Worm (Caenorhabditis elegans) whole organism, mixed stage, embryonic: ENCODE results near the gene lgmn-1.

Source experiments
- M03D4.4 ChIP-seq: sonication (generic microtip); optimal IDR thresholded peaks from 2 replicates; lab custom pipeline; 2017; ENCODE audit warnings: mild to moderate bottlenecking, missing genetic modification characterization, missing compliant biosample characterization
- bed-3 ChIP-seq: fragments of 200-800 bp; sonication (Bioruptor generic); optimal IDR thresholded peaks from 3 replicates; lab custom pipeline; 2018; ENCODE audit warnings: mild to moderate bottlenecking, missing genetic modification characterization, moderate library complexity, missing compliant biosample characterization
- blmp-1 ChIP-seq: fragments of 150-350 bp; optimal IDR thresholded peaks from 2 replicates; lab custom pipeline; 2014; ENCODE audit warnings: missing biosample characterization, missing genetic modification characterization
- ceh-39 ChIP-seq: fragments of 150-350 bp; optimal IDR thresholded peaks from 2 replicates; lab custom pipeline; 2014; ENCODE audit warnings: missing biosample characterization, missing genetic modification characterization
- ceh-43 ChIP-seq: fragments of 200-800 bp; sonication (Bioruptor generic); optimal IDR thresholded peaks from 2 replicates; lab custom pipeline; 2018; ENCODE audit warnings: mild to moderate bottlenecking, missing genetic modification characterization, moderate library complexity, missing compliant biosample characterization
- ceh-83 ChIP-seq: fragments of 200-800 bp; sonication (Bioruptor generic); optimal IDR thresholded peaks from 2 replicates; lab custom pipeline; 2018; ENCODE audit warnings: mild to moderate bottlenecking, missing genetic modification characterization, missing compliant biosample characterization
- ces-1 ChIP-seq: fragments of 150-350 bp; optimal IDR thresholded peaks from 2 replicates; lab custom pipeline; 2014; ENCODE audit warnings: missing biosample characterization, missing genetic modification reagents, missing genetic modification characterization
- cnd-1 ChIP-seq: fragments of 200-800 bp; sonication (Bioruptor generic); optimal IDR thresholded peaks from 2 replicates; lab custom pipeline; 2018; ENCODE audit warnings: mild to moderate bottlenecking, missing genetic modification characterization, missing compliant biosample characterization
- elt-1 ChIP-seq: sonication (generic microtip); optimal IDR thresholded peaks from 2 replicates; lab custom pipeline; 2017; ENCODE audit warnings: missing genetic modification characterization, mild to moderate bottlenecking, missing compliant biosample characterization, antibody characterized with exemption, moderate library complexity, borderline replicate concordance; ENCODE audit not compliant: insufficient read depth
- elt-3 ChIP-seq: fragments of 150-350 bp; optimal IDR thresholded peaks from 2 replicates; lab custom pipeline; 2014; ENCODE audit warnings: missing biosample characterization, missing genetic modification characterization
- ham-2 ChIP-seq: fragments of 200-800 bp; sonication (Bioruptor generic); optimal IDR thresholded peaks from 2 replicates; lab custom pipeline; 2018; ENCODE audit warnings: mild to moderate bottlenecking, missing genetic modification characterization, missing compliant biosample characterization
- hlh-1 ChIP-seq: fragments of 150-350 bp; optimal IDR thresholded peaks from 2 replicates; lab custom pipeline; 2014; ENCODE audit warnings: missing biosample characterization, missing genetic modification reagents, missing genetic modification characterization
- lin-13 ChIP-seq: fragments of 150-350 bp; optimal IDR thresholded peaks from 2 replicates; lab custom pipeline; 2014; ENCODE audit warnings: missing biosample characterization, missing genetic modification characterization
- lin-32 ChIP-seq: fragments of 200-800 bp; sonication (Bioruptor generic); optimal IDR thresholded peaks from 2 replicates; lab custom pipeline; 2018; ENCODE audit warnings: mild to moderate bottlenecking, missing genetic modification characterization, missing compliant biosample characterization
- lsy-2 ChIP-seq: fragments of 150-350 bp; optimal IDR thresholded peaks from 2 replicates; lab custom pipeline; 2014; ENCODE audit warnings: missing biosample characterization, missing genetic modification characterization
- mab-5 ChIP-seq: fragments of 150-350 bp; optimal IDR thresholded peaks from 2 replicates; lab custom pipeline; 2014; ENCODE audit warnings: missing biosample characterization, missing genetic modification characterization
- mep-1 ChIP-seq: fragments of 150-350 bp; optimal IDR thresholded peaks from 2 replicates; lab custom pipeline; 2017; ENCODE audit warnings: missing biosample characterization, missing genetic modification reagents, missing genetic modification characterization, inconsistent platforms
- nhr-12 ChIP-seq: fragments of 150-350 bp; optimal IDR thresholded peaks from 2 replicates; lab custom pipeline; 2014; ENCODE audit warnings: missing biosample characterization, missing genetic modification characterization
- nhr-2 ChIP-seq: fragments of 150-350 bp; optimal IDR thresholded peaks from 2 replicates; lab custom pipeline; 2014; ENCODE audit warnings: missing biosample characterization, missing genetic modification characterization
- nhr-237 ChIP-seq: fragments of 150-350 bp; optimal IDR thresholded peaks from 2 replicates; lab custom pipeline; 2014; ENCODE audit warnings: missing biosample characterization, missing genetic modification characterization
- nhr-76 ChIP-seq: sonication (generic microtip); optimal IDR thresholded peaks from 2 replicates; lab custom pipeline; 2017; ENCODE audit warnings: missing biosample characterization, missing genetic modification characterization
- pha-4 ChIP-seq: fragments of 150-350 bp; optimal IDR thresholded peaks from 2 replicates; lab custom pipeline; 2018; ENCODE audit warnings: missing biosample characterization, missing genetic modification reagents, missing genetic modification characterization
- sem-2 ChIP-seq: fragments of 200-800 bp; sonication (Bioruptor generic); optimal IDR thresholded peaks from 2 replicates; lab custom pipeline; 2018; ENCODE audit warnings: mild to moderate bottlenecking, missing genetic modification characterization, missing compliant biosample characterization
- snpc-4 ChIP-seq: fragments of 150-350 bp; optimal IDR thresholded peaks from 2 replicates; lab custom pipeline; 2014; ENCODE audit warnings: missing biosample characterization, missing genetic modification characterization
- sptf-1 ChIP-seq: sonication (generic microtip); optimal IDR thresholded peaks from 2 replicates; lab custom pipeline; 2017; ENCODE audit warnings: mild to moderate bottlenecking, missing genetic modification characterization, moderate library complexity, missing compliant biosample characterization
- tbx-8 ChIP-seq: fragments of 200-800 bp; sonication (Bioruptor generic); optimal IDR thresholded peaks from 2 replicates; lab custom pipeline; 2018; ENCODE audit warnings: mild to moderate bottlenecking, missing genetic modification characterization, moderate library complexity, missing compliant biosample characterization
- unc-120 ChIP-seq: sonication (generic microtip); optimal IDR thresholded peaks from 2 replicates; lab custom pipeline; 2017; ENCODE audit warnings: missing genetic modification characterization, missing compliant biosample characterization; ENCODE audit not compliant: poor library complexity, severe bottlenecking
- unc-39 ChIP-seq: fragments of 150-350 bp; optimal IDR thresholded peaks from 2 replicates; lab custom pipeline; 2014; ENCODE audit warnings: missing biosample characterization, missing genetic modification characterization
- unc-62 ChIP-seq: fragments of 150-350 bp; optimal IDR thresholded peaks from 2 replicates; lab custom pipeline; 2014; ENCODE audit warnings: missing biosample characterization, missing genetic modification reagents, missing genetic modification characterization
- zip-8 ChIP-seq: fragments of 150-350 bp; optimal IDR thresholded peaks from 2 replicates; lab custom pipeline; 2014; ENCODE audit warnings: missing biosample characterization, missing genetic modification characterization
- ztf-11 ChIP-seq: fragments of 150-350 bp; optimal IDR thresholded peaks from 2 replicates; lab custom pipeline; 2014; ENCODE audit warnings: missing biosample characterization, missing genetic modification characterization

Gene lgmn-1

DNA sequence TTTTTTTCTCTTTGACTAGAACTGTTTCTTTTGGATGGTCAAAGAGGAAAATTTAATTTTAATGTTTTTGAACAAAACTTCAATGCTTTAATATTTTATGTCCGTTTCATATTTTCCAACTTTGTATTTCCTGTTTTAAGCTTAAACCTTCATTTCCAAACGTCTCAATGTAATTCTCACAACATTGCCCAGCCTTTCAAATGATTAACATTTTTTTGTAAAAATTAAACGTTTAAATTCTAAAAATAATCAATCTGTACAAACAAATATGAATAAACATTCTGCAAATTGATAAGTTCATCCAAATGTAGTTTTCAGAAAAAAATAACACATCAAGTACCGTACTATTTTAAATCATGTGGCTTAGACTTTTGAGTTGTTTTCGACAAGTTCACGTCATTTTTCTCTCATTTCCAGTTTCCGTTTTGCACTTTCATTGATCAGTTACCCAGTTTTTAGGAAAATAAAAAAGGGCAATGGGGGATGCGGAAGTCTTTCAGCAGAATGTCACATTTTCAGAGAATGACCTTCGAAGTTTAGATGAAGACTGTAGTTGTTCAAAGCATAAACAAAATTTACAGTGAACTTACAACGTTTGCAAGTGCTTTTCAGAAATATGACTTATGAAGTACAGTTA, 29.9 kb downstream of the lgmn-1 start:
- no peak for TF ChIP-seq ces-1 (GFP tag; lab: Kevin White, UChicago)
- no peak for TF ChIP-seq M03D4.4 (tag; lab: Kevin White, UChicago)
- TF ChIP-seq lin-32 (GFP tag; lab: Kevin White, UChicago): no peak
- no peak for TF ChIP-seq zip-8 (tag; lab: Kevin White, UChicago)
- TF ChIP-seq ztf-11 (tag; lab: Kevin White, UChicago): no peak
- no peak for TF ChIP-seq bed-3 (GFP tag; lab: Kevin White, UChicago)
- TF ChIP-seq unc-120 (tag; lab: Kevin White, UChicago): no peak
- no peak for TF ChIP-seq nhr-237
- TF ChIP-seq ceh-43 (GFP tag; lab: Kevin White, UChicago): no peak
- no peak for TF ChIP-seq blmp-1 (tag; lab: Kevin White, UChicago)
- no peak for TF ChIP-seq ham-2
- TF ChIP-seq ceh-39 (tag; lab: Kevin White, UChicago): no peak
- no peak for TF ChIP-seq nhr-76

DNA sequence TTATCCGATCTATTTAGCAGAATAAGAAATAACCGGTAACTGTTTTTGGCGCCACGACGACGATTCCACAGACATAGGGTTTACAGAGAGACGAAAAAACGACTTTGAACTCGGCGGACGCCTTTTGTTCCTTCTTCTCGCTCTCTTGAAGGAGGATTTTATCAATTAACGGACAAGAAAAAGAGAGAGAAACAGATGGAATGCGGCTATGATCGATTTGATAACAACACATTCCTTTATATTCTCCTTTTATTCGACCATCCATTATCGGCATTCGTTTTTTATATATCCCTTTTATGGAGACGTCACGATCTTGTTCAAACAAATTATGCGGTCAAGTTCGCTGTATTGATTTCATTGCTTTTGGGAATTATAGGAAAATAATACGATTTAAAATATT, 36.0 kb downstream of the lgmn-1 start:
- TF ChIP-seq mep-1: no peak
- no peak for TF ChIP-seq ceh-43 (GFP tag; lab: Kevin White, UChicago)
- TF ChIP-seq nhr-2: no peak
- TF ChIP-seq lsy-2: no peak
- TF ChIP-seq lin-13: no peak
- TF ChIP-seq snpc-4: no peak
- TF ChIP-seq zip-8 (tag; lab: Kevin White, UChicago): no peak
- no peak for TF ChIP-seq ceh-39 (tag; lab: Kevin White, UChicago)
- no peak for TF ChIP-seq unc-120 (tag; lab: Kevin White, UChicago)
- no peak for TF ChIP-seq ceh-83 (GFP tag; lab: Kevin White, UChicago)
- no peak for TF ChIP-seq pha-4 (tag; lab: Kevin White, UChicago)
- TF ChIP-seq, all 35 proteins: peak for 0

DNA sequence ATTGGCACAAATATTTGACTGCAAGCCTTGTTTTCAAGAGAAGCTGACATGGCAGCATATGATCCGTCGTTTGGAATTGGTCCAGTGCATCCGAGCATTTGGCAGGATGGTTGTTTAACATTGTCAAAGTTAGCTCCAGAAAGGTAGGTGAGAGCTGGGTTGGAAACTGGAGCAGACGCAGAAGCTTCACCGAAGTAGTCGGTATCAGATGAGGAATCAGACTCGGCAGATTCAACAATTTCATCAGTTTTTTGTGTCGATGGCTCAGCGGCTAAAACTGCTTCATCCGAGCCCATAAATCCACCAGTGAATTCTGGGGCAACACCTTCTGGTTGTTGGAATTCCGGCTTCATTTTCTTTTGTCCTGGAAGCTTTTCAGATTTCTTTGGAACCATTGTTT, 36.7 kb downstream of the lgmn-1 start:
- TF ChIP-seq tbx-8 (GFP tag; lab: Kevin White, UChicago) (no peak), snpc-4 (no peak), nhr-237 (no peak), elt-3 (tag; lab: Kevin White, UChicago) (no peak), hlh-1 (tag; lab: Kevin White, UChicago) (no peak), unc-62 (GFP tag; lab: Kevin White, UChicago) (no peak), ham-2 (no peak), sem-2 (GFP tag; lab: Kevin White, UChicago) (no peak), nhr-2 (no peak), elt-1 (tag; lab: Kevin White, UChicago) (no peak), bed-3 (GFP tag; lab: Kevin White, UChicago) (no peak), nhr-12 (tag; lab: Kevin White, UChicago) (no peak), cnd-1 (no peak), pha-4 (tag; lab: Kevin White, UChicago) (no peak), lin-32 (GFP tag; lab: Kevin White, UChicago) (no peak), lin-13 (no peak), sptf-1 (no peak), nhr-76 (no peak), lsy-2 (no peak), unc-120 (tag; lab: Kevin White, UChicago) (no peak)

DNA sequence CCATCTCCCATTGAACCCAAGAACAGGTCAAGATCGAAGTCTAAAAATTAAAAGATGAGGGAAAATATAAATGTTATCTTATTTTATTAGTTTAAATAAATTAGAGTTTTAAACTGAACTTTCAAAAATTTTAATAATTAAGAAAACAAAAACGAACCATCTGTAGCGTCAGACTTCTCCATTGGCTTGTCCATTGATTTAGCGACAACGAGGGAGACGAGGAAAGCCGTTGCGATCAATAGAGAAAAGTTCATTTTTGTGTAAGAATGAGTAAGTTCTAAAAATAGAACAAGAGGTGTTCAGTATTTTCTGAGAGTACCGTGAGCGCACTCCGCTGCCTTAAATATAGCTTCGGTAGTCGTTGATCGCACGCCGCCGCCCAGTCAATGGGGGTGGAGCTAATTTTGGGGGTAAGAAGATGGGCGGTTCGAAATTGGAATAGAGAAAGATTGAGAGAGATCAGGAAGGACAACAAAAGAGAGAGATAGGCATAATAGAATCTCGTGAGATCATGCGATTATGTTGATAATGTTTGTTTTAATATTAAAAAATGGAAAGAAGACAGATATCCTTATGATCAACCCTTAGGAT, 37.3 kb downstream of the lgmn-1 start, which contains the start of gene F45D3.3:
F45D3.3 (minus strand) TSS at position 350 of the 591 bp plus-strand sequence.
- TF ChIP-seq unc-62 (GFP tag; lab: Kevin White, UChicago) (no peak), ces-1 (GFP tag; lab: Kevin White, UChicago) (no peak), sptf-1 (no peak), lin-32 (GFP tag; lab: Kevin White, UChicago) (no peak), nhr-76 (no peak)

DNA sequence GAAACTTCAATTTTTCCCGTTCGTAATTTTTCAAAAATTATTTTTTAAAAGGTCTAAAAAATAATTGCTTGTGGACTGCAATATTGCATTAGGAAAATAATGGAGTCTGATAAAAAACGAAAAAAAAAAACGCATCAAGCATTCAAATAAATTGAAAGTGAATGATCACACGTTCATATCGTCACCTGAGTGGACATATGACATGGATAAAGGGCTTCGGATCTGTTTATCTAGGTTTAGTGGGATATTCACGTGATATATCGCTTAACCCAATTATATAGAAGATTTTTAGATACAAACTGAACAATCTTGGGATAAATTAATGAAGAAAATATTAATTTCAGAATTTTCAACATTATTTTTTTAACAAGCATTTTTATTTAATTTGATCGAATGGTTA, 37.9 kb downstream of the lgmn-1 start:
- no peak for TF ChIP-seq unc-39 (tag; lab: Kevin White, UChicago)
- no peak for TF ChIP-seq nhr-237
- TF ChIP-seq unc-62 (GFP tag; lab: Kevin White, UChicago): no peak
- TF ChIP-seq elt-3 (tag; lab: Kevin White, UChicago): no peak
- TF ChIP-seq ceh-43 (GFP tag; lab: Kevin White, UChicago): no peak
- no peak for TF ChIP-seq ces-1 (GFP tag; lab: Kevin White, UChicago)
- no peak for TF ChIP-seq mep-1
- TF ChIP-seq snpc-4: no peak
- no peak for TF ChIP-seq unc-120 (tag; lab: Kevin White, UChicago)
- no peak for TF ChIP-seq elt-1 (tag; lab: Kevin White, UChicago)
- TF ChIP-seq mab-5: no peak
- TF ChIP-seq ceh-39 (tag; lab: Kevin White, UChicago): no peak
- TF ChIP-seq nhr-2: no peak
- TF ChIP-seq tbx-8 (GFP tag; lab: Kevin White, UChicago): no peak
- no peak for TF ChIP-seq lsy-2
- no peak for TF ChIP-seq ceh-83 (GFP tag; lab: Kevin White, UChicago)
- TF ChIP-seq cnd-1: no peak
